Fruit fly (Drosophila melanogaster): ENCODE measurements around the gene CG14384.

The CG14384 gene

DNA sequence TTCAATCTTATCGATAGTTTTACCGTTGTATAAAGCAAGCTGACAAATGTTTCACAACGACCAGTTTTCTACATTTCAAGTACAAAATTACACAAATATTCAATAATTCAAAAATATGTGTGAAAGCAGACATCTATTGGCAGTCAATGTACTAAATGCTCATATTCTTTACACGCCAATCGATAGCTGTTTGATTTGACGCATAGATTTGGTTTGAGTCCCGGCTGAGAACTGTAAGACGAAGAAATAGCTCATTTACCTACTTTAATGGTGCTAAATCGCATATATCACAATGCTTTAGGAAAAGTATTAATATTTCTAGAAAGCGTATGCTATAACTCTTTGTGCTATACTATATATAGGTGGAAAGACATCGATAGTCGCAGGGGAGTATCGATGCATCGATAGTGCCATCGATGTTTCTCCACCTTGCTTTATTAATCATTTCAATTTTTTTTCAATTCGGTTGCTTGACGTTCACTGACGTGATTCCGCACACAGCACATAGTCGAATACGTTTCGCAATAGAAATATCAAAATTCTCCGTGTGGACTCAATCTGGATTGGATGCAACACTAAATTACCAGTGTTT is 13.2 kb upstream of the CG14384 start, which contains the start of gene Paip2 (continued):
- TF ChIP-seq CG17361 (GFP tag; IDR thresholded peaks at IDR 0.05): peak; percentile 46; the same call in 2 of the 3 replicates
- TF ChIP-seq prd (optimal IDR thresholded peaks at IDR 0.05): no peak
- no peak for TF ChIP-seq prd (GFP tag; IDR thresholded peaks at IDR 0.05)
- TF ChIP-seq CG10267 (tag; optimal IDR thresholded peaks at IDR 0.05): peak; percentile 71
- TF ChIP-seq CG9797 (GFP tag; optimal IDR thresholded peaks at IDR 0.05): peak; percentile 43
- no peak for TF ChIP-seq CG5953 (GFP tag; IDR thresholded peaks at IDR 0.05)
- TF ChIP-seq repo (GFP tag; optimal IDR thresholded peaks at IDR 0.05): no peak
- peak; percentile 19 for TF ChIP-seq Dek (tag; optimal IDR thresholded peaks at IDR 0.05)
- no peak for TF ChIP-seq fru (optimal IDR thresholded peaks at IDR 0.05)
- TF ChIP-seq ro (GFP tag; IDR thresholded peaks at IDR 0.05): no peak
- peak; percentile 74 for TF ChIP-seq Abd-B (GFP tag; optimal IDR thresholded peaks at IDR 0.05)
- TF ChIP-seq sug (tag; optimal IDR thresholded peaks at IDR 0.05): peak; percentile 52
- TF ChIP-seq CG6813 (GFP tag; optimal IDR thresholded peaks at IDR 0.05): no peak
- TF ChIP-seq CG12942 (GFP tag; optimal IDR thresholded peaks at IDR 0.05): no peak
- TF ChIP-seq unc-4 (GFP tag; IDR thresholded peaks at IDR 0.05; ENCODE audit: partially characterized antibody): peak; percentile 98
- TF ChIP-seq danr (GFP tag; IDR thresholded peaks at IDR 0.05): no peak
- TF ChIP-seq CG4707 (GFP tag; optimal IDR thresholded peaks at IDR 0.05): no peak
- TF ChIP-seq Neu2 (GFP tag; optimal IDR thresholded peaks at IDR 0.05; ENCODE audit: borderline replicate concordance): no peak
- no peak for TF ChIP-seq dati (GFP tag; IDR thresholded peaks at IDR 0.05)
- TF ChIP-seq vfl (GFP tag; optimal IDR thresholded peaks at IDR 0.05): no peak
- TF ChIP-seq Fer3 (tag; optimal IDR thresholded peaks at IDR 0.05): no peak
- no peak for TF ChIP-seq CG4820 (GFP tag; optimal IDR thresholded peaks at IDR 0.05)
- no peak for TF ChIP-seq CG17328 (GFP tag; IDR thresholded peaks at IDR 0.05)
- no peak for TF ChIP-seq Kr (GFP tag; optimal IDR thresholded peaks at IDR 0.05)
- no peak for TF ChIP-seq btn (GFP tag; optimal IDR thresholded peaks at IDR 0.05)
- no peak for TF ChIP-seq CG7987 (GFP tag; optimal IDR thresholded peaks at IDR 0.05)
- no peak for TF ChIP-seq oc (tag; optimal IDR thresholded peaks at IDR 0.05)
- TF ChIP-seq CG8290 (GFP tag; optimal IDR thresholded peaks at IDR 0.05): no peak
- peak in 1 of 2 experiments; percentile 38 for TF ChIP-seq CG8290 (tag; optimal IDR thresholded peaks at IDR 0.05)
- TF ChIP-seq Hmr (GFP tag; optimal IDR thresholded peaks at IDR 0.05): no peak
- TF ChIP-seq CG10431 (GFP tag; optimal IDR thresholded peaks at IDR 0.05): no peak
- peak; percentile 88 for TF ChIP-seq CG18011 (GFP tag; optimal IDR thresholded peaks at IDR 0.05)
- TF ChIP-seq CG14014 (GFP tag; IDR thresholded peaks at IDR 0.05): no peak; the same call in 1 of the 2 replicates
- peak in 1 of 3 experiments; percentile 32 for TF ChIP-seq lola (GFP tag; optimal IDR thresholded peaks at IDR 0.05)
- TF ChIP-seq CG16863 (GFP tag; optimal IDR thresholded peaks at IDR 0.05): no peak
- TF ChIP-seq Sry-δ (GFP tag; optimal IDR thresholded peaks at IDR 0.05): peak; percentile 96
- peak; percentile 42; the same call in 1 of the 2 replicates for TF ChIP-seq CG9932 (GFP tag; IDR thresholded peaks at IDR 0.05)
- no peak for TF ChIP-seq nom (GFP tag; optimal IDR thresholded peaks at IDR 0.05)
- peak; percentile 97 for TF ChIP-seq Bgb (GFP tag; IDR thresholded peaks at IDR 0.05; ENCODE audit: partially characterized antibody)
- no peak for TF ChIP-seq CG9727 (GFP tag; optimal IDR thresholded peaks at IDR 0.05)
- peak; percentile 67 for TF ChIP-seq CG15514 (GFP tag; optimal IDR thresholded peaks at IDR 0.05)
- TF ChIP-seq dm (GFP tag; optimal IDR thresholded peaks at IDR 0.05): peak; percentile 39
- TF ChIP-seq NC2α (GFP tag; optimal IDR thresholded peaks at IDR 0.05): no peak
- no peak for TF ChIP-seq Mes4 (GFP tag; optimal IDR thresholded peaks at IDR 0.05)
- TF ChIP-seq Rfx (GFP tag; IDR thresholded peaks at IDR 0.05): 0 out of 2 replicates have a peak, but pooled peaks have one; percentile 23
- TF ChIP-seq fd102C (GFP tag; optimal IDR thresholded peaks at IDR 0.05): no peak
- no peak; the same call in 1 of the 2 replicates for TF ChIP-seq MBD-R2 (GFP tag; IDR thresholded peaks at IDR 0.05)
- TF ChIP-seq gfzf (GFP tag; optimal IDR thresholded peaks at IDR 0.05): peak; percentile 53
- peak; percentile 9 for TF ChIP-seq CG7786 (GFP tag; optimal IDR thresholded peaks at IDR 0.05)
- TF ChIP-seq CG17186 (GFP tag; optimal IDR thresholded peaks at IDR 0.05): peak; percentile 67

Data from whole organism, embryonic.